Worm (Caenorhabditis elegans) whole organism, L4 larva: Measurements from ENCODE around the gene hrg-5.

ENCODE experiments used
- ceh-82 ChIP-seq: sonication (generic microtip); optimal IDR thresholded peaks from 2 replicates; lab custom pipeline; 2017; ENCODE audit warnings: missing biosample characterization, missing genetic modification characterization
- fos-1 ChIP-seq: fragments of 150-350 bp; optimal IDR thresholded peaks from 2 replicates; lab custom pipeline; 2014; ENCODE audit warnings: missing biosample characterization, missing genetic modification characterization
- lin-13 ChIP-seq: fragments of 150-350 bp; optimal IDR thresholded peaks from 2 replicates; lab custom pipeline; 2014; ENCODE audit warnings: missing biosample characterization, missing genetic modification reagents, missing genetic modification characterization
- nhr-28 ChIP-seq: fragments of 150-350 bp; optimal IDR thresholded peaks from 2 replicates; lab custom pipeline; 2014; ENCODE audit warnings: missing biosample characterization, missing genetic modification characterization
- nhr-42 ChIP-seq: fragments of 200-800 bp; sonication (Bioruptor generic); IDR thresholded peaks from 2 replicates; pipeline ENCODE4 v1.3.6; 2022; ENCODE audit warnings: missing genetic modification characterization, missing compliant biosample characterization
- pha-4 ChIP-seq, 2 experiments: fragments of 150-350 bp in 1 of 2; fragments of 200-800 bp in 1 of 2; sonication (Bioruptor generic) in 1 of 2; IDR thresholded peaks in 1 of 2; optimal IDR thresholded peaks in 1 of 2; 2 replicates each; pipeline versions ENCODE4 v1.3.6 to Lab custom; 2014 to 2022; ENCODE audit warnings: missing genetic modification characterization in 2 of 2, missing genetic modification reagents in 2 of 2, missing biosample characterization in 1 of 2, missing compliant biosample characterization in 1 of 2
- pqm-1 ChIP-seq: sonication (generic microtip); optimal IDR thresholded peaks from 2 replicates; lab custom pipeline; 2017; ENCODE audit warnings: missing biosample characterization, missing genetic modification characterization
- ztf-11 ChIP-seq: fragments of 150-350 bp; optimal IDR thresholded peaks from 2 replicates; lab custom pipeline; 2014; ENCODE audit warnings: missing biosample characterization, missing genetic modification characterization

DNA sequence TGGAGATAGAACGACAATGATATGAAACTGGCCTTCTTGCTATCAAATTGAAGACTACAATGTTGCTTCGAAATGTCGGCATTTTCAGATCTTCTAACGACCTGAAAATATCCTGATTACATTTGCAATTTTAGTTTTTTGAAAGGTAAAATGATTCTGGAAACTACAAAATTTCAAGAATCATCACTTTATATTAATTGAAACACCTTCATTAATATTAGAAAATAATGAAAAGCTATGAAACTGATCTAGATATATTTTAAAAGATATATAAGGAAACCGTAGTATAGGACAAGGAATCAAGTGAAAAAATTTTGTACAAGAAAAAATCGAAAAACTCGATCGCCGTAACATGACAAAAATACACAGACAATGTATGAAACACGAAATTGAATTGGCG lies 17.3 kb downstream of the hrg-5 start, which contains the start of gene ndx-9:
- TF ChIP-seq pqm-1, result no peak
- TF ChIP-seq lin-13 (GFP tag; lab: Kevin White, UChicago), result no peak
- TF ChIP-seq pha-4 (GFP tag; IDR thresholded peaks at IDR 0.05; lab: Robert Waterston, UW), result no peak
- no peak for TF ChIP-seq pha-4 (tag; optimal IDR thresholded peaks at IDR 0.05; lab: Kevin White, UChicago)
- no peak for TF ChIP-seq nhr-28 (tag; lab: Kevin White, UChicago)
- TF ChIP-seq fos-1 (tag; lab: Kevin White, UChicago), result no peak
- no peak for TF ChIP-seq nhr-42 (GFP tag; lab: Robert Waterston, UW)
- TF ChIP-seq ztf-11, result no peak
- TF ChIP-seq ceh-82 (tag; lab: Kevin White, UChicago), result no peak
